Fruit fly (Drosophila melanogaster) whole organism, prepupa: ENCODE data around the gene sa.

ENCODE experiments used
- CG4318 ChIP-seq: fragments of 200-800 bp; sonication (Bioruptor generic); optimal IDR thresholded peaks from 3 replicates; lab custom pipeline; 2017; ENCODE audit warnings: missing biosample characterization, mild to moderate bottlenecking, missing genetic modification characterization
- Lpt ChIP-seq: fragments of 200-800 bp; sonication (Bioruptor generic); optimal IDR thresholded peaks from 3 replicates; lab custom pipeline; 2016; ENCODE audit warnings: missing biosample characterization, missing genetic modification characterization
- acj6 ChIP-seq: fragments of 200-800 bp; sonication (Bioruptor generic); optimal IDR thresholded peaks from 3 replicates; lab custom pipeline; 2016; ENCODE audit warnings: missing biosample characterization, missing genetic modification characterization
- dac ChIP-seq: fragments of 200-800 bp; sonication (Bioruptor generic); optimal IDR thresholded peaks from 2 replicates; lab custom pipeline; 2017; ENCODE audit warnings: missing biosample characterization, mild to moderate bottlenecking, missing genetic modification characterization
- eg ChIP-seq: fragments of 200-800 bp; sonication (Bioruptor generic); IDR thresholded peaks from 3 replicates; pipeline ENCODE4 v1.3.6; 2022; ENCODE audit warnings: missing biosample characterization, missing genetic modification characterization

DNA sequence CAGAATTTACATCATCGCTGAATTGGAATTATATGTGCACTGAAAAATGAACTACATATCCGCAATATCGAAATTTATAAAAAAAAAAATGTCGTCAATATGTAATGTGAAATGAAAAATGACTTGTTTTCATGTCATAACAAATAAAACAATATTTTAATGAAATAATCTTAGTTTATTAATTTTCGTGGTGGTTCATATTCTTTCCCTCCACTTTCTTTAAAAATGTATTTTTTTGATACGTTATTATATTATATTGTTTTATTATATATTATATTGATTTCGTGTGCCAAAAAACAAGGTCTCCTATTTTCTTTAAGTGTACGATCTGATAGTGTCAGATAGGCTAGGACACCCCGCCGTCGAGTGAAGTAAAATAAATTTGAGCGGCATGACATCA is 7.8 kb upstream of the sa start:
- TF ChIP-seq eg (GFP tag; lab: Robert Waterston, UW), result 0 out of 3 replicates have a peak, but pooled peaks have one; percentile 13
- no peak for TF ChIP-seq dac (GFP tag; lab: Kevin White, UChicago)
- TF ChIP-seq acj6 (GFP tag; lab: Kevin White, UChicago), result no peak
- no peak for TF ChIP-seq CG4318 (GFP tag; lab: Kevin White, UChicago)
- no peak for TF ChIP-seq Lpt (GFP tag; lab: Kevin White, UChicago)
